Worm (Caenorhabditis elegans) whole organism, mixed stage, embryonic: ENCODE data around the gene Y7A5A.10.

Experiments
- M03D4.4 ChIP-seq: sonication (generic microtip); optimal IDR thresholded peaks from 2 replicates; lab custom pipeline; 2017; ENCODE audit warnings: mild to moderate bottlenecking, missing genetic modification characterization, missing compliant biosample characterization
- bed-3 ChIP-seq: fragments of 200-800 bp; sonication (Bioruptor generic); optimal IDR thresholded peaks from 3 replicates; lab custom pipeline; 2018; ENCODE audit warnings: mild to moderate bottlenecking, missing genetic modification characterization, moderate library complexity, missing compliant biosample characterization
- blmp-1 ChIP-seq: fragments of 150-350 bp; optimal IDR thresholded peaks from 2 replicates; lab custom pipeline; 2014; ENCODE audit warnings: missing biosample characterization, missing genetic modification characterization
- lsy-2 ChIP-seq: fragments of 150-350 bp; optimal IDR thresholded peaks from 2 replicates; lab custom pipeline; 2014; ENCODE audit warnings: missing biosample characterization, missing genetic modification characterization
- mep-1 ChIP-seq: fragments of 150-350 bp; optimal IDR thresholded peaks from 2 replicates; lab custom pipeline; 2017; ENCODE audit warnings: missing biosample characterization, missing genetic modification reagents, missing genetic modification characterization, inconsistent platforms
- nhr-237 ChIP-seq: fragments of 150-350 bp; optimal IDR thresholded peaks from 2 replicates; lab custom pipeline; 2014; ENCODE audit warnings: missing biosample characterization, missing genetic modification characterization
- pha-4 ChIP-seq: fragments of 150-350 bp; optimal IDR thresholded peaks from 2 replicates; lab custom pipeline; 2018; ENCODE audit warnings: missing biosample characterization, missing genetic modification reagents, missing genetic modification characterization
- snpc-4 ChIP-seq: fragments of 150-350 bp; optimal IDR thresholded peaks from 2 replicates; lab custom pipeline; 2014; ENCODE audit warnings: missing biosample characterization, missing genetic modification characterization
- sptf-1 ChIP-seq: sonication (generic microtip); optimal IDR thresholded peaks from 2 replicates; lab custom pipeline; 2017; ENCODE audit warnings: mild to moderate bottlenecking, missing genetic modification characterization, moderate library complexity, missing compliant biosample characterization
- unc-62 ChIP-seq: fragments of 150-350 bp; optimal IDR thresholded peaks from 2 replicates; lab custom pipeline; 2014; ENCODE audit warnings: missing biosample characterization, missing genetic modification reagents, missing genetic modification characterization

DNA sequence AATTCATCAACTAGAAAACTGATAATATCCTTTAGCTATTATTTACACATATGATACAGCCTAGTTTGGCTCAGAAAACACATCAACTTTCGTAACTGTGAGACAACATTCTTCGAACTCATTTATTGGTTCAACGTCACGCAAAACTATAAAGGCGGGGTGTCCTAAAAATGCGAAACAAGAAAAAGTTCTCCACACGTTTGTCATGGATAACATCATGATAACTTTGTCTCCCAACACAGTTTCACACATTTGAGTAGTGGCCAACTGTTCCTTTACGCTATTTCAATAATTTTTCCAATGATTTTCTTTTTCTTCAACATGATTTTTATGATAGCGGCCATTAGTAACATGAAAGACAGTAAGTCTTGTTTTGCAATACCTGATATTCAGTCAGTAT is 48.2 kb downstream of the Y7A5A.10 start, which contains the start of gene srxa-9:
- TF ChIP-seq nhr-237 (no peak), sptf-1 (no peak), mep-1 (tag; lab: Kevin White, UChicago) (no peak), blmp-1 (tag; lab: Kevin White, UChicago) (no peak), unc-62 (no peak), snpc-4 (tag; lab: Kevin White, UChicago) (no peak), pha-4 (tag; lab: Kevin White, UChicago) (no peak), bed-3 (no peak), lsy-2 (tag; lab: Kevin White, UChicago) (no peak), M03D4.4 (tag; lab: Kevin White, UChicago) (no peak)
